Fruit fly (Drosophila melanogaster): ENCODE measurements around the gene CG9547.

dm6 chr2L:6488676-6489140 is 5.6 kb downstream of the CG9547 start, which contains the start of the genes KFase and epsilonCOP:
- peak; percentile 26; the same call in 1 of the 2 replicates for TF ChIP-seq CG17328 (GFP tag; IDR thresholded peaks at IDR 0.05)
- TF ChIP-seq crol (GFP tag; IDR thresholded peaks at IDR 0.05), result no peak
- peak; percentile 63 for TF ChIP-seq CG12104 (GFP tag; optimal IDR thresholded peaks at IDR 0.05)

Measured in whole organism, embryonic.